Worm (Caenorhabditis elegans): ENCODE results near the gene eef-1B.1.

The eef-1B.1 gene

DNA sequence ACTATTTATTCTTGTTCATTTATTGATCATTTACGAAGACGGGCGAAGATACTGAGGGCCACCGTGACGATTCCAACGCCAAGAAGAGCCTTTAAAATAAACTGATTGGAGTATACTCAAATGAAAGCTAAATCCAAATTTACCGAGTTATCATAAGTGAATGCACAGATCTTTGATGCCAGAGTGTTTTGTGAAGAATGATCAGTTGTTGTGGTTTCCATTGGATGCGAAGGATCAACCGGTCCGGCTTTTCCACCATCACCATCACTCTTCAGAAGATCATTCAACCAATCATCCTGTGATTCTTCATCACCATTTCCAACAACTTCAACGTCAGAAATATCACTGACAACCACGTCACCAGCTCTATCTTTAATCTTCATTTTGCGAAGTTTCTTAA is 4.0 kb upstream of the eef-1B.1 start (continued):
- TF ChIP-seq T20F7.1 (GFP tag; optimal IDR thresholded peaks at IDR 0.05) = no peak
- TF ChIP-seq ztf-11 (tag; optimal IDR thresholded peaks at IDR 0.05) = no peak
- TF ChIP-seq lin-29 (GFP tag; IDR thresholded peaks at IDR 0.05) = no peak
- TF ChIP-seq jun-1 (tag; optimal IDR thresholded peaks at IDR 0.05) = no peak
- no peak for TF ChIP-seq ZK337.2 (GFP tag; IDR thresholded peaks at IDR 0.05)
- no peak for TF ChIP-seq ceh-32 (tag; optimal IDR thresholded peaks at IDR 0.05; ENCODE audit: poor library complexity)
- TF ChIP-seq unc-39 (tag; optimal IDR thresholded peaks at IDR 0.05) = no peak
- TF ChIP-seq lin-13 (GFP tag; optimal IDR thresholded peaks at IDR 0.05) = no peak
- no peak for TF ChIP-seq lin-1 (GFP tag; IDR thresholded peaks at IDR 0.05)
- TF ChIP-seq nhr-237 (tag; optimal IDR thresholded peaks at IDR 0.05) = no peak
- no peak for TF ChIP-seq nhr-76 (tag; optimal IDR thresholded peaks at IDR 0.05)
- TF ChIP-seq F26F4.8 (GFP tag; conservative IDR thresholded peaks at IDR 0.05) = no peak
- TF ChIP-seq ceh-20 (GFP tag; IDR thresholded peaks at IDR 0.05) = no peak

DNA sequence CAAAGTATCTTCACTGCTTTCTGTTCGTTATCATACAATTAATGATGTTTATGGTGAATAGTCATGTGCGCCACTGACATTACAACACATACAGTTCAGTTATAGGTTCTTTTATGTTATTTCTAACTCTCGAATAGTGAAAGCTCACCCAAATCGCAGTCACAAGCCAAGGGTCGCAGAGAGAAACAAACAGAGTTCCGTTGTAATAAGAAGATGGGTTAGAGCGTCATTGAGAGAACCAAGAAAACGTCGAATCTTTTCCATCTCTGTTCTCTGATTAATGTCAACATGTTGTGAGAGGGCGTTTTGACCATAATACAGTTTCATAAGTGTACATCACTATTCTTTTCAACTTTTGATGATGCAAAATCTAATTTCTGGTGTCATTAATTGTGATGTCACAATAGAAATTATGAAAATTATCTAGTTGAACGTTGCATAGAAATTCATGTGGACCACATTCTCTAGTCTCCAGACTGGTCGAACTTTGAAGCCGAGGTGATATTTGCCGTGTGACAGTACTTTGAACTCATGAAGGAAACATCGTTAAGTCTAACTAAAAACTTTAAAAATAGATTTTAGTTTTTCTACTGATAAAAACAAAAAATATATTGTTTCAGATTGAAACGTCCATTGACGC is 902 bp upstream of the eef-1B.1 start:
- TF ChIP-seq dve-1 (tag; optimal IDR thresholded peaks at IDR 0.05; ENCODE audit: insufficient read depth) = peak; percentile 71
- TF ChIP-seq mxl-3 (GFP tag; optimal IDR thresholded peaks at IDR 0.05) = no peak
- peak; percentile 32; the same call in 1 of the 2 replicates for TF ChIP-seq dmd-6 (GFP tag; IDR thresholded peaks at IDR 0.05)
- no peak for TF ChIP-seq aha-1 (tag)
- no peak for TF ChIP-seq zfp-3 (GFP tag; conservative IDR thresholded peaks at IDR 0.05)
- TF ChIP-seq daf-8 (GFP tag; IDR thresholded peaks at IDR 0.05) = no peak
- no peak for TF ChIP-seq nhr-77 (tag; optimal IDR thresholded peaks at IDR 0.05)
- TF ChIP-seq daf-12 (tag; optimal IDR thresholded peaks at IDR 0.05) = no peak
- no peak for TF ChIP-seq F37D6.2 (tag; optimal IDR thresholded peaks at IDR 0.05)
- no peak; the same call in 1 of the 2 replicates for TF ChIP-seq T26A8.4 (GFP tag; IDR thresholded peaks at IDR 0.05)
- TF ChIP-seq hlh-30 (tag; optimal IDR thresholded peaks at IDR 0.05; ENCODE audit: insufficient read depth) = peak; percentile 68
- no peak for TF ChIP-seq ces-1 (GFP tag; optimal IDR thresholded peaks at IDR 0.05)
- TF ChIP-seq lin-13 (GFP tag; optimal IDR thresholded peaks at IDR 0.05) = peak; percentile 12
- 0 out of 2 replicates have a peak, but pooled peaks have one; percentile 7 for TF ChIP-seq ctbp-1 (GFP tag; IDR thresholded peaks at IDR 0.05)
- TF ChIP-seq ZK546.5 (tag; optimal IDR thresholded peaks at IDR 0.05) = no peak
- peak; percentile 6 for TF ChIP-seq pqm-1 (tag; optimal IDR thresholded peaks at IDR 0.05)
- peak; percentile 2 for TF ChIP-seq zip-2 (tag; optimal IDR thresholded peaks at IDR 0.05)
- no peak for TF ChIP-seq F44E2.7 (GFP tag; IDR thresholded peaks at IDR 0.05)
- TF ChIP-seq unc-39 (tag; optimal IDR thresholded peaks at IDR 0.05) = no peak
- 0 out of 2 replicates have a peak, but pooled peaks have one; percentile 11 for TF ChIP-seq lin-38 (GFP tag; IDR thresholded peaks at IDR 0.05)
- TF ChIP-seq F26F4.8 (GFP tag; conservative IDR thresholded peaks at IDR 0.05) = no peak
- no peak for TF ChIP-seq zfp-2 (tag; optimal IDR thresholded peaks at IDR 0.05)
- no peak for TF ChIP-seq cey-2 (tag; optimal IDR thresholded peaks at IDR 0.05; ENCODE audit: borderline replicate concordance, insufficient read depth)
- no peak for TF ChIP-seq daf-16 (GFP tag; optimal IDR thresholded peaks at IDR 0.05)
- TF ChIP-seq daf-16 (tag; optimal IDR thresholded peaks at IDR 0.05) = peak; percentile 53
- no peak for TF ChIP-seq tra-1 (GFP tag; IDR thresholded peaks at IDR 0.05)
- peak in 1 of 2 experiments; percentile 28 for TF ChIP-seq lsy-2 (tag; optimal IDR thresholded peaks at IDR 0.05)
- no peak for TF ChIP-seq nhr-111 (GFP tag; optimal IDR thresholded peaks at IDR 0.05)
- no peak for TF ChIP-seq jun-1 (tag; optimal IDR thresholded peaks at IDR 0.05)
- no peak for TF ChIP-seq nhr-10 (tag; optimal IDR thresholded peaks at IDR 0.05)
- 0 out of 2 replicates have a peak, but pooled peaks have one; percentile 10 for TF ChIP-seq arid-1 (GFP tag; conservative IDR thresholded peaks at IDR 0.05)
- no peak for TF ChIP-seq lir-3 (tag; optimal IDR thresholded peaks at IDR 0.05)
- TF ChIP-seq unc-130 (GFP tag; optimal IDR thresholded peaks at IDR 0.05) = no peak
- TF ChIP-seq unc-62 (GFP tag; optimal IDR thresholded peaks at IDR 0.05 in 1 of 2) = no peak
- no peak for TF ChIP-seq unc-62 (tag; optimal IDR thresholded peaks at IDR 0.05)
- no peak for TF ChIP-seq skn-1 (tag; optimal IDR thresholded peaks at IDR 0.05)
- peak; percentile 17 for TF ChIP-seq T20F7.1 (GFP tag; optimal IDR thresholded peaks at IDR 0.05)
- no peak for TF ChIP-seq R02D3.7 (tag; optimal IDR thresholded peaks at IDR 0.05)
- no peak for TF ChIP-seq nhr-76 (tag; optimal IDR thresholded peaks at IDR 0.05)
- no peak for TF ChIP-seq nhr-25 (tag; optimal IDR thresholded peaks at IDR 0.05; ENCODE audit: borderline replicate concordance, insufficient read depth)
- TF ChIP-seq F10B5.3 (tag; optimal IDR thresholded peaks at IDR 0.05) = no peak
- TF ChIP-seq aly-2 (tag; optimal IDR thresholded peaks at IDR 0.05) = no peak
